Worm (Caenorhabditis elegans): Measurements from ENCODE around the gene T04C12.9.

The T04C12.9 gene

DNA sequence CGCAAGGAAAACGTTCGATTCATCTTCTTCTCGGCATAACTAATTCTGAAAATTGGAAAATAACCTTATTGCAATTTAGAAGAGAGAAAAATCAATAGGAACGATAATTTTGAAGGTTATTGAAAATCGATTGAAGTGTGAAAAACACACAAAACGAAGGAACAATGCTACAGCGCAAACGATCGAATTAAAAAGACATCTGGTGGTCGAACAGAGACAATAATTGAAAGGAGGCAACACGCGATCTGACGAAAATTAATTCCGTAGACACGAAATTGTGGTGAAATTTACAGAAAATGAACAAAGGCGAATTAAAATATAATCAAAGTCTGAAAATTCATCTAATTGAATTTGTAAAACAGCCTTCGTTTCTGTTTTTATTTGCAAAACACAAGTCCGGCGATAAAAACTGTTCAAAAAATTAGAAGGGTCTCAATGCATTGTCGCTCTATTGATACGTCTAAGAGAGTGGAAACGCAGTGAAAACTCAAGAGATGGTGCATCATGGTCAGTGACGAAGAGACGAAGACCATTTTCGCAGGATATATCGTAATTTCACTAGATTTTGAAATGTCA lies 23.5 kb downstream of the T04C12.9 start, which contains the start of gene pak-2 (continued):
- TF ChIP-seq lir-3 (tag; optimal IDR thresholded peaks at IDR 0.05; ENCODE audit: poor library complexity), result peak; percentile 90
- TF ChIP-seq fkh-10 (GFP tag; optimal IDR thresholded peaks at IDR 0.05), result peak; percentile 34
- TF ChIP-seq nhr-47 (tag; optimal IDR thresholded peaks at IDR 0.05), result peak; percentile 90
- peak; percentile 91 for TF ChIP-seq vab-15 (tag; optimal IDR thresholded peaks at IDR 0.05)
- TF ChIP-seq lin-39 (tag; optimal IDR thresholded peaks at IDR 0.05), result peak; percentile 37
- peak; percentile 85 for TF ChIP-seq tbx-2 (tag; optimal IDR thresholded peaks at IDR 0.05)
- no peak for TF ChIP-seq aha-1 (tag; optimal IDR thresholded peaks at IDR 0.05)
- peak; percentile 76; the same call in 1 of the 2 replicates for TF ChIP-seq unc-98 (GFP tag; IDR thresholded peaks at IDR 0.05)
- peak; percentile 94 for TF ChIP-seq nhr-85 (tag)
- TF ChIP-seq nhr-12 (tag; optimal IDR thresholded peaks at IDR 0.05), result no peak
- TF ChIP-seq xbp-1 (tag; optimal IDR thresholded peaks at IDR 0.05), result peak; percentile 83
- no peak for TF ChIP-seq C34B4.2 (tag; optimal IDR thresholded peaks at IDR 0.05)
- TF ChIP-seq pag-3 (tag; optimal IDR thresholded peaks at IDR 0.05; ENCODE audit: borderline replicate concordance, insufficient read depth), result no peak
- peak; percentile 38 for TF ChIP-seq skn-1 (tag; optimal IDR thresholded peaks at IDR 0.05)
- no peak for TF ChIP-seq F16B12.6 (tag; optimal IDR thresholded peaks at IDR 0.05)
- TF ChIP-seq nhr-84 (tag; optimal IDR thresholded peaks at IDR 0.05), result no peak
- peak; percentile 90 for TF ChIP-seq nhr-20 (tag; optimal IDR thresholded peaks at IDR 0.05)
- TF ChIP-seq lin-14 (GFP tag; optimal IDR thresholded peaks at IDR 0.05), result peak; percentile 95
- peak in 1 of 2 experiments; percentile 18 for TF ChIP-seq mdl-1 (tag; optimal IDR thresholded peaks at IDR 0.05)
- no peak for TF ChIP-seq sup-37 (GFP tag; optimal IDR thresholded peaks at IDR 0.05)
- no peak for TF ChIP-seq efl-3 (GFP tag; optimal IDR thresholded peaks at IDR 0.05)
- peak; percentile 85 for TF ChIP-seq ceh-88 (GFP tag; IDR thresholded peaks at IDR 0.05)
- TF ChIP-seq zip-4 (GFP tag; optimal IDR thresholded peaks at IDR 0.05), result no peak
- peak; percentile 96 for TF ChIP-seq C16A3.4 (tag; optimal IDR thresholded peaks at IDR 0.05)
- peak; percentile 73 to 91 for TF ChIP-seq lsy-2 (tag; optimal IDR thresholded peaks at IDR 0.05)
- no peak for TF ChIP-seq pqm-1 (tag; optimal IDR thresholded peaks at IDR 0.05)
- TF ChIP-seq isw-1 (GFP tag; IDR thresholded peaks at IDR 0.05), result peak; percentile 87
- TF ChIP-seq ceh-82 (tag; optimal IDR thresholded peaks at IDR 0.05), result peak; percentile 32 to 64 (median 59)
- TF ChIP-seq nhr-76 (tag; optimal IDR thresholded peaks at IDR 0.05), result no peak
- peak; percentile 64 for TF ChIP-seq ceh-90 (tag; optimal IDR thresholded peaks at IDR 0.05)
- peak; percentile 58 for TF ChIP-seq elt-2 (tag; optimal IDR thresholded peaks at IDR 0.05)
- peak; percentile 62 for TF ChIP-seq irx-1 (tag; optimal IDR thresholded peaks at IDR 0.05)

DNA sequence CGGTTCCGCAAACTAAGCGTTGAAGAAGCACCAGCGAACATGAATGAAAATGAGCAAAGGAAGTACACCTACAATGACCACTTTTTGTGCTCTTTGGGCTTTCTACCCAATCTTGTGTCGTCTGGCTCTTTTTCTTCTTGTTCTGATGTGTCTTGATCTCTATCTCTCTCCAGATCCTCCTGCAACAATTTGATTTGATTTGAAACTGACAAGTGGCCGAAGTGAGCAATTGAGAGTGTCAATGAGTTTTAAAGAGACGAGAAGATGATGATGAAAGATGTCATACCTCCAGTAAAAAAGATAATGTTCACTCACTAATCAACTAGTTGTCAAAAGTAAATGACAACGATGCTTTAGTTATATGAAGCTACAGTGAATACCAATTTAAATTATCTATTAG lies 28.3 kb downstream of the T04C12.9 start, which contains the start of gene pptr-2:
Gene pptr-2, minus strand, starts transcription at position 184 of the 400 bp plus-strand sequence.
- TF ChIP-seq pax-3 (tag; optimal IDR thresholded peaks at IDR 0.05), result no peak
- TF ChIP-seq lin-15B (tag; optimal IDR thresholded peaks at IDR 0.05), result no peak
- no peak for TF ChIP-seq sup-37 (GFP tag; optimal IDR thresholded peaks at IDR 0.05)
- TF ChIP-seq fos-1 (tag; optimal IDR thresholded peaks at IDR 0.05), result no peak
- peak in 1 of 2 experiments; percentile 1 for TF ChIP-seq lsy-2 (tag; optimal IDR thresholded peaks at IDR 0.05)
- no peak for TF ChIP-seq dsc-1 (tag; optimal IDR thresholded peaks at IDR 0.05)
- TF ChIP-seq rnt-1 (tag; optimal IDR thresholded peaks at IDR 0.05), result peak; percentile 60
- peak; percentile 64 for TF ChIP-seq nhr-71 (tag; optimal IDR thresholded peaks at IDR 0.05)
- no peak for TF ChIP-seq ceh-63 (GFP tag; optimal IDR thresholded peaks at IDR 0.05)
- TF ChIP-seq fkh-8 (tag; optimal IDR thresholded peaks at IDR 0.05), result no peak
- TF ChIP-seq zip-4 (GFP tag; optimal IDR thresholded peaks at IDR 0.05), result no peak
- TF ChIP-seq ama-1 (optimal IDR thresholded peaks at IDR 0.05), result no peak
- peak; percentile 70 for TF ChIP-seq lin-14 (GFP tag; optimal IDR thresholded peaks at IDR 0.05)

Measured in whole organism, L1 larva.